Fruit fly (Drosophila melanogaster) whole organism, prepupa: ENCODE results near the gene Fer1.

Experiments
- CG10631 ChIP-seq: fragments of 200-800 bp; sonication (Bioruptor generic); optimal IDR thresholded peaks from 2 replicates; lab custom pipeline; 2016; ENCODE audit warnings: missing biosample characterization, missing genetic modification characterization
- CG11762 ChIP-seq: fragments of 200-800 bp; sonication (Bioruptor generic); optimal IDR thresholded peaks from 3 replicates; lab custom pipeline; 2016; ENCODE audit warnings: missing biosample characterization, missing genetic modification characterization; ENCODE audit not compliant: insufficient read depth
- CG15336 ChIP-seq: fragments of 200-800 bp; sonication (Bioruptor generic); IDR thresholded peaks from 2 replicates; pipeline ENCODE4 v1.3.6; 2022; ENCODE audit warnings: missing biosample characterization, missing genetic modification characterization
- CG1621 ChIP-seq: fragments of 200-800 bp; sonication (Bioruptor generic); optimal IDR thresholded peaks from 3 replicates; lab custom pipeline; 2018; ENCODE audit warnings: missing biosample characterization, mild to moderate bottlenecking, missing genetic modification characterization
- CG16779 ChIP-seq: fragments of 200-800 bp; sonication (Bioruptor generic); optimal IDR thresholded peaks from 3 replicates; lab custom pipeline; 2017; ENCODE audit warnings: missing biosample characterization, mild to moderate bottlenecking, missing genetic modification characterization
- CG31627 ChIP-seq: fragments of 200-800 bp; sonication (Bioruptor generic); optimal IDR thresholded peaks from 3 replicates; lab custom pipeline; 2016; ENCODE audit warnings: missing biosample characterization, missing genetic modification characterization
- CG32006 ChIP-seq: fragments of 200-800 bp; sonication (Bioruptor generic); optimal IDR thresholded peaks from 3 replicates; lab custom pipeline; 2017; ENCODE audit warnings: missing biosample characterization, mild to moderate bottlenecking, missing genetic modification characterization
- CG34406 ChIP-seq: fragments of 200-800 bp; sonication (Bioruptor generic); optimal IDR thresholded peaks from 3 replicates; lab custom pipeline; 2016; ENCODE audit warnings: missing biosample characterization, missing genetic modification characterization
- CG3919 ChIP-seq: fragments of 200-800 bp; sonication (Bioruptor generic); optimal IDR thresholded peaks from 3 replicates; lab custom pipeline; 2016; ENCODE audit warnings: missing biosample characterization, missing genetic modification characterization
- CG6276 ChIP-seq: fragments of 200-800 bp; sonication (Bioruptor generic); optimal IDR thresholded peaks from 2 replicates; lab custom pipeline; 2017; ENCODE audit warnings: missing biosample characterization, mild to moderate bottlenecking, missing genetic modification characterization
- CG6792 ChIP-seq: fragments of 200-800 bp; sonication (Bioruptor generic); optimal IDR thresholded peaks from 3 replicates; lab custom pipeline; 2016; ENCODE audit warnings: missing biosample characterization, missing genetic modification characterization
- CG6808 ChIP-seq: fragments of 200-800 bp; sonication (Bioruptor generic); optimal IDR thresholded peaks from 3 replicates; lab custom pipeline; 2017; ENCODE audit warnings: missing biosample characterization, missing genetic modification characterization, mild to moderate bottlenecking, moderate library complexity, missing genetic modification reagents
- CG6854 ChIP-seq: fragments of 200-800 bp; sonication (Bioruptor generic); optimal IDR thresholded peaks from 2 replicates; lab custom pipeline; 2017; ENCODE audit warnings: missing biosample characterization, mild to moderate bottlenecking, missing genetic modification characterization
- CG8119 ChIP-seq: fragments of 200-800 bp; sonication (Bioruptor generic); IDR thresholded peaks from 3 replicates; pipeline ENCODE4 v1.3.6; 2022; ENCODE audit warnings: missing biosample characterization, missing genetic modification characterization
- CG8319 ChIP-seq: fragments of 200-800 bp; sonication (Bioruptor generic); optimal IDR thresholded peaks from 3 replicates; lab custom pipeline; 2016; ENCODE audit warnings: missing biosample characterization, missing genetic modification characterization
- CG8632 ChIP-seq: fragments of 200-800 bp; sonication (Bioruptor generic); optimal IDR thresholded peaks from 3 replicates; lab custom pipeline; 2016; ENCODE audit warnings: missing biosample characterization, missing genetic modification characterization
- CG9139 ChIP-seq: fragments of 200-800 bp; sonication (Bioruptor generic); optimal IDR thresholded peaks from 3 replicates; lab custom pipeline; 2017; ENCODE audit warnings: missing biosample characterization, mild to moderate bottlenecking, missing genetic modification characterization
- Eip78C ChIP-seq: fragments of 200-800 bp; sonication (Bioruptor generic); peaks from one replicate; lab custom pipeline; 2016; ENCODE audit warnings: missing biosample characterization, missing genetic modification characterization
- Eip93F ChIP-seq: fragments of 200-800 bp; sonication (Bioruptor generic); optimal IDR thresholded peaks from 2 replicates; lab custom pipeline; 2016; ENCODE audit warnings: missing biosample characterization, mild to moderate bottlenecking, missing genetic modification characterization
- Ets96B ChIP-seq: fragments of 200-800 bp; optimal IDR thresholded peaks from 2 replicates; lab custom pipeline; 2019; ENCODE audit warnings: missing biosample characterization, mild to moderate bottlenecking, missing genetic modification characterization, moderate library complexity
- Gug ChIP-seq: fragments of 200-800 bp; sonication (Bioruptor generic); IDR thresholded peaks from 2 replicates; pipeline ENCODE4 v1.3.6; 2022; ENCODE audit warnings: missing biosample characterization, missing genetic modification characterization
- Hr38 ChIP-seq: sonication (Bioruptor generic); optimal IDR thresholded peaks from 2 replicates; lab custom pipeline; 2016; ENCODE audit warnings: missing biosample characterization, missing genetic modification characterization
- Hr39 ChIP-seq: fragments of 200-800 bp; sonication (Bioruptor generic); optimal IDR thresholded peaks from 2 replicates; lab custom pipeline; 2016; ENCODE audit warnings: missing biosample characterization, missing genetic modification characterization
- Lpt ChIP-seq: fragments of 200-800 bp; sonication (Bioruptor generic); optimal IDR thresholded peaks from 3 replicates; lab custom pipeline; 2016; ENCODE audit warnings: missing biosample characterization, missing genetic modification characterization
- Met ChIP-seq: fragments of 200-800 bp; sonication (Bioruptor generic); optimal IDR thresholded peaks from 3 replicates; lab custom pipeline; 2016; ENCODE audit warnings: missing biosample characterization, missing genetic modification characterization
- OdsH ChIP-seq: fragments of 200-800 bp; sonication (Bioruptor generic); optimal IDR thresholded peaks from 3 replicates; lab custom pipeline; 2016; ENCODE audit warnings: missing biosample characterization, missing genetic modification characterization
- Smox ChIP-seq: fragments of 200-800 bp; sonication (Bioruptor generic); optimal IDR thresholded peaks from 3 replicates; lab custom pipeline; 2016; ENCODE audit warnings: missing biosample characterization, missing genetic modification characterization
- Sox14 ChIP-seq: fragments of 200-800 bp; sonication (Bioruptor generic); optimal IDR thresholded peaks from 3 replicates; lab custom pipeline; 2016; ENCODE audit warnings: missing biosample characterization, missing genetic modification characterization
- Sox15 ChIP-seq: fragments of 200-800 bp; sonication (Bioruptor generic); optimal IDR thresholded peaks from 3 replicates; lab custom pipeline; 2016; ENCODE audit warnings: missing biosample characterization, missing genetic modification characterization
- achi ChIP-seq: fragments of 200-800 bp; sonication (Bioruptor generic); optimal IDR thresholded peaks from 3 replicates; lab custom pipeline; 2016; ENCODE audit warnings: missing biosample characterization, missing genetic modification characterization
- cyc ChIP-seq: fragments of 200-800 bp; sonication (Bioruptor generic); optimal IDR thresholded peaks from 3 replicates; lab custom pipeline; 2016; ENCODE audit warnings: missing biosample characterization, missing genetic modification characterization
- dac ChIP-seq: fragments of 200-800 bp; sonication (Bioruptor generic); optimal IDR thresholded peaks from 2 replicates; lab custom pipeline; 2017; ENCODE audit warnings: missing biosample characterization, mild to moderate bottlenecking, missing genetic modification characterization
- dsx ChIP-seq: fragments of 200-800 bp; optimal IDR thresholded peaks from 3 replicates; lab custom pipeline; 2019; ENCODE audit warnings: missing biosample characterization, mild to moderate bottlenecking, missing genetic modification characterization, moderate library complexity; ENCODE audit not compliant: poor library complexity, severe bottlenecking
- eg ChIP-seq: fragments of 200-800 bp; sonication (Bioruptor generic); IDR thresholded peaks from 3 replicates; pipeline ENCODE4 v1.3.6; 2022; ENCODE audit warnings: missing biosample characterization, missing genetic modification characterization
- fd59A ChIP-seq: fragments of 200-800 bp; sonication (Bioruptor generic); optimal IDR thresholded peaks from 2 replicates; lab custom pipeline; 2017; ENCODE audit warnings: missing biosample characterization, mild to moderate bottlenecking, missing genetic modification characterization, missing genetic modification reagents
- fd85E ChIP-seq: fragments of 200-800 bp; sonication (Bioruptor generic); optimal IDR thresholded peaks from 3 replicates; lab custom pipeline; 2016; ENCODE audit warnings: missing biosample characterization, missing genetic modification characterization
- fkh ChIP-seq: fragments of 200-800 bp; sonication (Bioruptor generic); optimal IDR thresholded peaks from 3 replicates; lab custom pipeline; 2017; ENCODE audit warnings: missing biosample characterization, mild to moderate bottlenecking, missing genetic modification characterization, moderate library complexity
- pdm3 ChIP-seq: fragments of 200-800 bp; sonication (Bioruptor generic); optimal IDR thresholded peaks from 3 replicates; lab custom pipeline; 2016; ENCODE audit warnings: missing biosample characterization, missing genetic modification characterization
- spab ChIP-seq: fragments of 200-800 bp; sonication (Bioruptor generic); optimal IDR thresholded peaks from 2 replicates; lab custom pipeline; 2017; ENCODE audit warnings: missing biosample characterization, mild to moderate bottlenecking, missing genetic modification characterization, missing genetic modification reagents
- ss ChIP-seq, 2 experiments: fragments of 200-800 bp; sonication (Bioruptor generic); optimal IDR thresholded peaks; 2 replicates in 1 of 2; 3 replicates in 1 of 2; lab custom pipeline; 2017 to 2018; ENCODE audit warnings: mild to moderate bottlenecking in 2 of 2, missing biosample characterization in 2 of 2, missing genetic modification characterization in 2 of 2, moderate library complexity in 1 of 2
- svp ChIP-seq: fragments of 200-800 bp; sonication (Bioruptor generic); peaks from one replicate; lab custom pipeline; 2016; ENCODE audit warnings: missing biosample characterization, missing genetic modification characterization
- vri ChIP-seq: fragments of 200-800 bp; sonication (Bioruptor generic); optimal IDR thresholded peaks from 3 replicates; lab custom pipeline; 2016; ENCODE audit warnings: missing biosample characterization, mild to moderate bottlenecking, missing genetic modification characterization

Fer1 gene

DNA sequence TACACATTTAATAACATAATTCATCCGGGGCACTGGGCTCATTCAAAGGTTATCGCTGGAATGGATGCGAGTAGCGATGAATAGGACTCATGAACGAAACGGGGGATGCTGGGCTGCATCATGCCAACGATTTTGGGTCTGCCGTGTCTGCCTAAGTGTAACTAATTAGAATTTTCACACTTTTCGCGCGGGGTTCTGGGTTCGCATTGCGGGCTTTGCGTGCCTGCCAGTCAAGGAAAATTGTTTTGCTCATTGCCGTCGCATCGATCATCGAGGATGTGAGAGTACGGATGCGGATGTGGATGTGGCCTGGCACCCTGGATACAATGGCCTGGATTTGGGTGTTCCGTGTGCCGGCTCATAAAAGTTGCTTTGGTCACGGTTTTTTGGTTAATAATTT, 2.1 kb downstream of the Fer1 start:
- no peak for TF ChIP-seq CG6854 (GFP tag; lab: Kevin White, UChicago)
- TF ChIP-seq CG16779 (tag; lab: Kevin White, UChicago): no peak
- TF ChIP-seq dsx (GFP tag; lab: Kevin White, UChicago): no peak
- no peak for TF ChIP-seq CG11762 (GFP tag; lab: Kevin White, UChicago)
- no peak for TF ChIP-seq CG31627
- TF ChIP-seq dac (GFP tag; lab: Kevin White, UChicago): no peak
- TF ChIP-seq Sox15 (GFP tag; lab: Kevin White, UChicago): no peak
- no peak for TF ChIP-seq CG10631 (GFP tag; lab: Kevin White, UChicago)
- TF ChIP-seq Ets96B: no peak
- no peak for TF ChIP-seq fd59A (GFP tag; lab: Kevin White, UChicago)
- no peak for TF ChIP-seq CG8632 (GFP tag; lab: Kevin White, UChicago)
- no peak for TF ChIP-seq fkh (GFP tag; lab: Kevin White, UChicago)
- no peak for TF ChIP-seq CG6792 (GFP tag; lab: Kevin White, UChicago)
- no peak for TF ChIP-seq pdm3 (GFP tag; lab: Kevin White, UChicago)
- TF ChIP-seq CG32006 (GFP tag; lab: Kevin White, UChicago): no peak
- no peak for TF ChIP-seq CG3919 (GFP tag; lab: Kevin White, UChicago)
- TF ChIP-seq eg (GFP tag; lab: Robert Waterston, UW): no peak
- TF ChIP-seq achi (GFP tag; lab: Kevin White, UChicago): no peak
- TF ChIP-seq CG15336: no peak
- no peak for TF ChIP-seq cyc

DNA sequence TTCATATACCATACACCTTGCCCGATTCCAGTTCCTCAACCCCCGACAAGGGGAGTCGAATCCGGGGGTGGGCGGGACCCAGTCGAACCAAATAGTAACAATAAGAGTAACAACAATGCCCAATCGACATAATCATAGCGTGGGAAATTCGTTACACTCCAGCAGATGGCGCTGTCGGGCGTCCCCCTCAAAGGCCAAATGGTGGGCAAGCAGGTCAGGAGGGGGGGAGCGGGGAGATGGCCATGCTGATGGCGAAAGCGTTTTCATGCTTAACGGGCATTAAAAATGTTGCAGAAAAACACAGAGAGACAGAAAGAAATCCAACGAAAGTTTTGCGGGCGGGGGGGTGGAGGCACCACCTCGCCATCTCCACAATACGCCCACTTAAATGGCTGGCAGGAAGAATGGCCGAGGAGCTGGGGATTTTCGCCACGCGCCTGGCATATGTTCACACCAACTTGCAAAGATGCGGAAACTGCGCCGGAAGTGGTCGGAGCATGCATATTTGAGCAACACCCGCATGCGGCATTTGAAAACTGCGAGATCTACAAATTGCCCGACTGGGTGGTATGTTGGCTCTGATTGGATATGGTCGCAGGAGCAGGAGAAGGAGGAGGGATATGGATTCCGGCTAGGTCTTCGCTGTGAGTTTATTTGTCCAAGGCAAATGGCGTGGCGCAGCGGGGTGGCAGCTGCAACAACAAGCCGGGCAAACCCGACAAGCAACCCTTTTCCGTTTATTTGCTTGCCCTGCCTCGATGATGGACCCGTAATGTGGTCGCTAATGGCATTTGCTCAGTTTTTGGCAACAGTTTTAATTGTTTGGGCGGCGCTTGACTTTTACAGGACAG, 3.4 kb downstream of the Fer1 start:
- TF ChIP-seq CG6854 (GFP tag; lab: Kevin White, UChicago) (no peak), Eip93F (no peak), CG8119 (GFP tag; lab: Robert Waterston, UW) (no peak), Sox14 (GFP tag; lab: Kevin White, UChicago) (no peak), CG6276 (no peak), fd85E (GFP tag; lab: Kevin White, UChicago) (no peak), CG16779 (tag; lab: Kevin White, UChicago) (no peak), CG34406 (GFP tag; lab: Kevin White, UChicago) (no peak), CG8632 (GFP tag; lab: Kevin White, UChicago) (no peak), CG10631 (GFP tag; lab: Kevin White, UChicago) (no peak), CG1621 (no peak), vri (GFP tag; lab: Kevin White, UChicago) (no peak)
- TF ChIP-seq, all 60 proteins: peak for 0

DNA sequence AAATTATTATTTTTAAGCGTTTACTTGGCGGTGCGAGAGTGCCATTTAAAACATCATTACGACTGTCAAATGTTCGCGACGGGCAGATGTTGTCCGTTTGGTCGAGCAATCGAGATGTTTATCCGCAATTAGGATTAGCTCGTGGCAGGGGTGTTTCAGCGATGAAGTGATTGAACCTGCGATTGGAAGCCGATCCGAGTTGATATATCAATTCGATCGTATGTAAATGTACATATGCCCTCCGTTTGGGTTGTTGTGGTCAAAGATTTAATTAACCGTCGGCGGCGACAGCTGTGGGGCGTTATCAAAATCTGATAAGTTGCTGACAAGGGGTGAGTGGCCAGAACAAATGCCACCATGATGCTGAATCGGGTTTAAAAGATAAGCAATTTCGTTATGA, 6.6 kb downstream of the Fer1 start:
- TF ChIP-seq OdsH (GFP tag; lab: Kevin White, UChicago): no peak
- TF ChIP-seq svp (GFP tag; lab: Kevin White, UChicago): peak; percentile 78

DNA sequence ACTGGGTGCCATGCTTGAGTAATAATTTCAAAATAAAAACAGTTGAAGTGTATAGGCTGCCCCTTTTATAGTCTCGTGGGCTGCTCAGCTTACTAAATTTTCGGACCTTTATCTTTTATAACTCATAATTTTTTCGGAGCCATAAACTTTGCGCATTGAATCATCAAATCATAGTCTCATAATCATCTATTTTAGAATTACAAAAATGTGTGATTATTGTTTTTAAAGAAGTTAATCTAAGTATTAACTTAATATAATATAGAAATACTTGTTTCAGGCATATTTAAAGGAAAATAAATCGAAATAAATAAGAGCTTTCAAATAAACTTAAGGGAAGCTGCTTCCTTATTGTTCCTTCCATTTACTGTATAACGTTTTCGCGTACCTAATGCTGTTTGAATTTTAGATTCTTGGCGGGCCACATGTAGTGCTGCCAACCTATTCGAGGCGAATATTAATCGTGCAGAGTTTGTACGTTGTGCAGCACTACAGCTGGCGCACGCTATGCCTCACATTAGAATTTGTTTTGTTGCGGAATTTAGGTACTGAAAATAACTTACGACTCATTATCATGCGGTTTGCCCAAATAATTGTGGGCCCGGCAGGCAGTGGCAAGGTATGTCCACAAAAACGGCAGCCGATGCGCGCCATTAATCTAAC, 8.4 kb downstream of the Fer1 start, which contains the start of the genes CG14610 and CG2656:
Gene CG14610 (minus strand): TSS at position 51 of the 660 bp plus-strand sequence.
Gene CG2656 (plus strand): TSS at position 480 of the 660 bp plus-strand sequence.
- no peak for TF ChIP-seq CG6808 (GFP tag; lab: Kevin White, UChicago)
- peak; percentile 88 for TF ChIP-seq CG3919 (GFP tag; lab: Kevin White, UChicago)
- no peak for TF ChIP-seq Hr38 (GFP tag; lab: Kevin White, UChicago)
- no peak for TF ChIP-seq Lpt (GFP tag; lab: Kevin White, UChicago)
- TF ChIP-seq CG10631 (GFP tag; lab: Kevin White, UChicago): peak; percentile 75
- TF ChIP-seq CG8319 (GFP tag; lab: Kevin White, UChicago): no peak
- TF ChIP-seq CG6792 (GFP tag; lab: Kevin White, UChicago): peak; percentile 56
- no peak for TF ChIP-seq Met (GFP tag; lab: Kevin White, UChicago)
- TF ChIP-seq Eip78C (GFP tag; lab: Kevin White, UChicago): peak; percentile 76
- no peak for TF ChIP-seq CG11762 (GFP tag; lab: Kevin White, UChicago)
- TF ChIP-seq spab: no peak
- peak; percentile 28; the same call in 1 of the 2 replicates for TF ChIP-seq CG15336
- TF ChIP-seq ss (GFP tag; optimal IDR thresholded peaks at IDR 0.05; lab: Kevin White, UChicago): no peak
- no peak for TF ChIP-seq Gug (GFP tag; lab: Robert Waterston, UW)
- TF ChIP-seq Sox15 (GFP tag; lab: Kevin White, UChicago): peak; percentile 50
- TF ChIP-seq Smox (GFP tag; lab: Kevin White, UChicago): no peak
- no peak for TF ChIP-seq svp (GFP tag; lab: Kevin White, UChicago)
- TF ChIP-seq CG1621: no peak
- no peak for TF ChIP-seq CG6276
- TF ChIP-seq Hr39 (GFP tag; lab: Kevin White, UChicago): peak; percentile 76
- no peak for TF ChIP-seq CG9139 (GFP tag; lab: Kevin White, UChicago)
- TF ChIP-seq CG6854 (GFP tag; lab: Kevin White, UChicago): no peak
- peak; percentile 61 for TF ChIP-seq achi (GFP tag; lab: Kevin White, UChicago)
